Fruit fly (Drosophila melanogaster) whole organism, prepupa: ENCODE results near the gene CG16758.

Experiments used
- Blimp-1 ChIP-seq: fragments of 200-800 bp; sonication (Bioruptor generic); optimal IDR thresholded peaks from 3 replicates; lab custom pipeline; 2017; ENCODE audit warnings: missing biosample characterization, missing genetic modification characterization, mild to moderate bottlenecking, moderate library complexity, missing genetic modification reagents
- CG10631 ChIP-seq: fragments of 200-800 bp; sonication (Bioruptor generic); optimal IDR thresholded peaks from 2 replicates; lab custom pipeline; 2016; ENCODE audit warnings: missing biosample characterization, missing genetic modification characterization
- CG11294 ChIP-seq: fragments of 200-800 bp; sonication (Bioruptor generic); IDR thresholded peaks from 2 replicates; pipeline ENCODE4 v1.3.6; 2022; ENCODE audit warnings: missing biosample characterization, missing genetic modification characterization
- CG11762 ChIP-seq: fragments of 200-800 bp; sonication (Bioruptor generic); optimal IDR thresholded peaks from 3 replicates; lab custom pipeline; 2016; ENCODE audit warnings: missing biosample characterization, missing genetic modification characterization; ENCODE audit not compliant: insufficient read depth
- CG11902 ChIP-seq: fragments of 200-800 bp; sonication (Bioruptor generic); optimal IDR thresholded peaks from 3 replicates; lab custom pipeline; 2016; ENCODE audit warnings: missing biosample characterization, missing genetic modification characterization
- CG15336 ChIP-seq: fragments of 200-800 bp; sonication (Bioruptor generic); IDR thresholded peaks from 2 replicates; pipeline ENCODE4 v1.3.6; 2022; ENCODE audit warnings: missing biosample characterization, missing genetic modification characterization
- CG1621 ChIP-seq: fragments of 200-800 bp; sonication (Bioruptor generic); optimal IDR thresholded peaks from 3 replicates; lab custom pipeline; 2018; ENCODE audit warnings: missing biosample characterization, mild to moderate bottlenecking, missing genetic modification characterization
- CG16779 ChIP-seq: fragments of 200-800 bp; sonication (Bioruptor generic); optimal IDR thresholded peaks from 3 replicates; lab custom pipeline; 2017; ENCODE audit warnings: missing biosample characterization, mild to moderate bottlenecking, missing genetic modification characterization
- CG32006 ChIP-seq: fragments of 200-800 bp; sonication (Bioruptor generic); optimal IDR thresholded peaks from 3 replicates; lab custom pipeline; 2017; ENCODE audit warnings: missing biosample characterization, mild to moderate bottlenecking, missing genetic modification characterization
- CG3919 ChIP-seq: fragments of 200-800 bp; sonication (Bioruptor generic); optimal IDR thresholded peaks from 3 replicates; lab custom pipeline; 2016; ENCODE audit warnings: missing biosample characterization, missing genetic modification characterization
- CG4318 ChIP-seq: fragments of 200-800 bp; sonication (Bioruptor generic); optimal IDR thresholded peaks from 3 replicates; lab custom pipeline; 2017; ENCODE audit warnings: missing biosample characterization, mild to moderate bottlenecking, missing genetic modification characterization
- CG6808 ChIP-seq: fragments of 200-800 bp; sonication (Bioruptor generic); optimal IDR thresholded peaks from 3 replicates; lab custom pipeline; 2017; ENCODE audit warnings: missing biosample characterization, missing genetic modification characterization, mild to moderate bottlenecking, moderate library complexity, missing genetic modification reagents
- CG6854 ChIP-seq: fragments of 200-800 bp; sonication (Bioruptor generic); optimal IDR thresholded peaks from 2 replicates; lab custom pipeline; 2017; ENCODE audit warnings: missing biosample characterization, mild to moderate bottlenecking, missing genetic modification characterization
- CG7368 ChIP-seq: fragments of 200-800 bp; sonication (Bioruptor generic); optimal IDR thresholded peaks from 3 replicates; lab custom pipeline; 2016; ENCODE audit warnings: missing biosample characterization, missing genetic modification characterization
- CG8119 ChIP-seq: fragments of 200-800 bp; sonication (Bioruptor generic); IDR thresholded peaks from 3 replicates; pipeline ENCODE4 v1.3.6; 2022; ENCODE audit warnings: missing biosample characterization, missing genetic modification characterization
- CG8632 ChIP-seq: fragments of 200-800 bp; sonication (Bioruptor generic); optimal IDR thresholded peaks from 3 replicates; lab custom pipeline; 2016; ENCODE audit warnings: missing biosample characterization, missing genetic modification characterization
- CG9139 ChIP-seq: fragments of 200-800 bp; sonication (Bioruptor generic); optimal IDR thresholded peaks from 3 replicates; lab custom pipeline; 2017; ENCODE audit warnings: missing biosample characterization, mild to moderate bottlenecking, missing genetic modification characterization
- Eip75B ChIP-seq: fragments of 200-800 bp; sonication (Bioruptor generic); optimal IDR thresholded peaks from 3 replicates; lab custom pipeline; 2016; ENCODE audit warnings: missing biosample characterization, missing genetic modification characterization
- Eip78C ChIP-seq: fragments of 200-800 bp; sonication (Bioruptor generic); peaks from one replicate; lab custom pipeline; 2016; ENCODE audit warnings: missing biosample characterization, missing genetic modification characterization
- Eip93F ChIP-seq: fragments of 200-800 bp; sonication (Bioruptor generic); optimal IDR thresholded peaks from 2 replicates; lab custom pipeline; 2016; ENCODE audit warnings: missing biosample characterization, mild to moderate bottlenecking, missing genetic modification characterization
- Gug ChIP-seq: fragments of 200-800 bp; sonication (Bioruptor generic); IDR thresholded peaks from 2 replicates; pipeline ENCODE4 v1.3.6; 2022; ENCODE audit warnings: missing biosample characterization, missing genetic modification characterization
- Hr38 ChIP-seq: sonication (Bioruptor generic); optimal IDR thresholded peaks from 2 replicates; lab custom pipeline; 2016; ENCODE audit warnings: missing biosample characterization, missing genetic modification characterization
- Hr39 ChIP-seq: fragments of 200-800 bp; sonication (Bioruptor generic); optimal IDR thresholded peaks from 2 replicates; lab custom pipeline; 2016; ENCODE audit warnings: missing biosample characterization, missing genetic modification characterization
- Hr4 ChIP-seq: fragments of 200-800 bp; sonication (Bioruptor generic); optimal IDR thresholded peaks from 3 replicates; lab custom pipeline; 2016; ENCODE audit warnings: missing biosample characterization, missing genetic modification characterization
- Lpt ChIP-seq: fragments of 200-800 bp; sonication (Bioruptor generic); optimal IDR thresholded peaks from 3 replicates; lab custom pipeline; 2016; ENCODE audit warnings: missing biosample characterization, missing genetic modification characterization
- Met ChIP-seq: fragments of 200-800 bp; sonication (Bioruptor generic); optimal IDR thresholded peaks from 3 replicates; lab custom pipeline; 2016; ENCODE audit warnings: missing biosample characterization, missing genetic modification characterization
- OdsH ChIP-seq: fragments of 200-800 bp; sonication (Bioruptor generic); optimal IDR thresholded peaks from 3 replicates; lab custom pipeline; 2016; ENCODE audit warnings: missing biosample characterization, missing genetic modification characterization
- Smox ChIP-seq: fragments of 200-800 bp; sonication (Bioruptor generic); optimal IDR thresholded peaks from 3 replicates; lab custom pipeline; 2016; ENCODE audit warnings: missing biosample characterization, missing genetic modification characterization
- Sox102F ChIP-seq: fragments of 200-800 bp; sonication (Bioruptor generic); optimal IDR thresholded peaks from 2 replicates; lab custom pipeline; 2016; ENCODE audit warnings: missing biosample characterization, mild to moderate bottlenecking, missing genetic modification characterization
- Sox15 ChIP-seq: fragments of 200-800 bp; sonication (Bioruptor generic); optimal IDR thresholded peaks from 3 replicates; lab custom pipeline; 2016; ENCODE audit warnings: missing biosample characterization, missing genetic modification characterization
- achi ChIP-seq: fragments of 200-800 bp; sonication (Bioruptor generic); optimal IDR thresholded peaks from 3 replicates; lab custom pipeline; 2016; ENCODE audit warnings: missing biosample characterization, missing genetic modification characterization
- acj6 ChIP-seq: fragments of 200-800 bp; sonication (Bioruptor generic); optimal IDR thresholded peaks from 3 replicates; lab custom pipeline; 2016; ENCODE audit warnings: missing biosample characterization, missing genetic modification characterization
- cyc ChIP-seq: fragments of 200-800 bp; sonication (Bioruptor generic); optimal IDR thresholded peaks from 3 replicates; lab custom pipeline; 2016; ENCODE audit warnings: missing biosample characterization, missing genetic modification characterization
- dac ChIP-seq: fragments of 200-800 bp; sonication (Bioruptor generic); optimal IDR thresholded peaks from 2 replicates; lab custom pipeline; 2017; ENCODE audit warnings: missing biosample characterization, mild to moderate bottlenecking, missing genetic modification characterization
- dsx ChIP-seq: fragments of 200-800 bp; optimal IDR thresholded peaks from 3 replicates; lab custom pipeline; 2019; ENCODE audit warnings: missing biosample characterization, mild to moderate bottlenecking, missing genetic modification characterization, moderate library complexity; ENCODE audit not compliant: poor library complexity, severe bottlenecking
- eg ChIP-seq: fragments of 200-800 bp; sonication (Bioruptor generic); IDR thresholded peaks from 3 replicates; pipeline ENCODE4 v1.3.6; 2022; ENCODE audit warnings: missing biosample characterization, missing genetic modification characterization
- esn ChIP-seq: fragments of 200-800 bp; sonication (Bioruptor generic); optimal IDR thresholded peaks from 2 replicates; lab custom pipeline; 2016; ENCODE audit warnings: missing biosample characterization, mild to moderate bottlenecking, missing genetic modification characterization, moderate library complexity
- fd59A ChIP-seq: fragments of 200-800 bp; sonication (Bioruptor generic); optimal IDR thresholded peaks from 2 replicates; lab custom pipeline; 2017; ENCODE audit warnings: missing biosample characterization, mild to moderate bottlenecking, missing genetic modification characterization, missing genetic modification reagents
- fd85E ChIP-seq: fragments of 200-800 bp; sonication (Bioruptor generic); optimal IDR thresholded peaks from 3 replicates; lab custom pipeline; 2016; ENCODE audit warnings: missing biosample characterization, missing genetic modification characterization
- lz ChIP-seq: fragments of 200-800 bp; sonication (Bioruptor generic); optimal IDR thresholded peaks from 3 replicates; lab custom pipeline; 2016; ENCODE audit warnings: missing biosample characterization, missing genetic modification characterization
- net ChIP-seq: fragments of 200-800 bp; sonication (Bioruptor generic); optimal IDR thresholded peaks from 3 replicates; lab custom pipeline; 2016; ENCODE audit warnings: missing biosample characterization, missing genetic modification characterization
- pdm3 ChIP-seq: fragments of 200-800 bp; sonication (Bioruptor generic); optimal IDR thresholded peaks from 3 replicates; lab custom pipeline; 2016; ENCODE audit warnings: missing biosample characterization, missing genetic modification characterization
- spab ChIP-seq: fragments of 200-800 bp; sonication (Bioruptor generic); optimal IDR thresholded peaks from 2 replicates; lab custom pipeline; 2017; ENCODE audit warnings: missing biosample characterization, mild to moderate bottlenecking, missing genetic modification characterization, missing genetic modification reagents
- ss ChIP-seq, 2 experiments: fragments of 200-800 bp; sonication (Bioruptor generic); optimal IDR thresholded peaks; 2 replicates in 1 of 2; 3 replicates in 1 of 2; lab custom pipeline; 2017 to 2018; ENCODE audit warnings: mild to moderate bottlenecking in 2 of 2, missing biosample characterization in 2 of 2, missing genetic modification characterization in 2 of 2, moderate library complexity in 1 of 2
- svp ChIP-seq: fragments of 200-800 bp; sonication (Bioruptor generic); peaks from one replicate; lab custom pipeline; 2016; ENCODE audit warnings: missing biosample characterization, missing genetic modification characterization
- topi ChIP-seq: fragments of 200-800 bp; sonication (Bioruptor generic); optimal IDR thresholded peaks from 3 replicates; lab custom pipeline; 2016; ENCODE audit warnings: missing biosample characterization, missing genetic modification characterization
- vri ChIP-seq: fragments of 200-800 bp; sonication (Bioruptor generic); optimal IDR thresholded peaks from 3 replicates; lab custom pipeline; 2016; ENCODE audit warnings: missing biosample characterization, mild to moderate bottlenecking, missing genetic modification characterization

The CG16758 gene

dm6 chr3L:2503465-2503864, at the start of gene CG16758:
TSS of gene CG16758 (minus strand) at chr3L:2503606.
- TF ChIP-seq svp (GFP tag; lab: Kevin White, UChicago) (peak; percentile 75), ss (GFP tag; optimal IDR thresholded peaks at IDR 0.05; lab: Kevin White, UChicago) (no peak), vri (GFP tag; lab: Kevin White, UChicago) (peak; percentile 16), Sox15 (GFP tag; lab: Kevin White, UChicago) (no peak), Hr4 (GFP tag; lab: Kevin White, UChicago) (no peak)

DNA sequence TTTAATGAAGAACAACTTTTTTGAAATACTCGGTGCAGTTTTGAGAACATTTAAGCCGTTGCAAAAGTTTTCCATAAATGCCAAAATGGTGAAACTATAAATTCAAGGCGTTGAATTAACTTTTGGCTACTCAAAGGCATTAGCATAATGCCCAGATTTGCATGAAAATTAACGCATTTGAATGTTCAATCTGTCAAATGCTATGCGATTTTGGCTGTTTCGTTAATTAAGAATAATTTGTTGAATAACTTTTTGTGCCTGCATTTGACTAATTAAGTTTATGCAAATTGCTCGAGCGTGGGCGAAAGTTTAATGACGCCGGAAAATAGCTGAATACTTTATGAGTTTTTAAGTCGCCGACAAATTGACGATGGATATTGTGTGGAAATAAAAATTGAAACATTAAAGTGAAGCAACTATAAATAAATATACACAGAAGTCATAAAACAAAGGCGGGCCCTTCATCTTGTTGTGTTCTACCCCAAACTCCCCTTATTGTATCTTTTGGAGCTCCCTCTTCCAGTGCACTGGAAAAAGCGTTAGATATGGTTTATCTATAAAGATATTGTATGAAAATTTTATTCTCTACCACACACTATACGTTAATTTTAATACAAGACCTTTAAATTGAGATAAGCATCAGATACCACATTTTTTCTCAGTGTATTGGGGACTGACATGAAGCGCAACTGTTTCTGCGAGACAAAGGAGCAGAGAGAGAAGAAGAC, 48.9 kb upstream of the CG16758 start:
- TF ChIP-seq Eip75B (peak; percentile 93), CG8119 (peak; percentile 67), eg (GFP tag; lab: Robert Waterston, UW) (peak; percentile 84), CG11762 (GFP tag; lab: Kevin White, UChicago) (peak; percentile 82), Hr4 (GFP tag; lab: Kevin White, UChicago) (peak; percentile 79), CG6854 (peak; percentile 74), cyc (GFP tag; lab: Kevin White, UChicago) (peak; percentile 94), Sox102F (peak; percentile 96), Hr39 (GFP tag; lab: Kevin White, UChicago) (peak; percentile 95), CG8632 (GFP tag; lab: Kevin White, UChicago) (peak; percentile 97), CG7368 (GFP tag; lab: Kevin White, UChicago) (peak; percentile 93), fd59A (GFP tag; lab: Kevin White, UChicago) (peak; percentile 90), CG9139 (GFP tag; lab: Kevin White, UChicago) (peak; percentile 93), CG32006 (GFP tag; lab: Kevin White, UChicago) (peak; percentile 74), pdm3 (peak; percentile 96), esn (peak; percentile 96), fd85E (peak; percentile 82), Sox15 (GFP tag; lab: Kevin White, UChicago) (peak; percentile 92), Gug (GFP tag; lab: Robert Waterston, UW) (peak; percentile 75), lz (peak; percentile 95), CG11902 (GFP tag; lab: Kevin White, UChicago) (peak; percentile 92), CG3919 (GFP tag; lab: Kevin White, UChicago) (peak; percentile 96), net (peak; percentile 94), vri (GFP tag; lab: Kevin White, UChicago) (peak; percentile 77), Met (peak; percentile 95), CG10631 (GFP tag; lab: Kevin White, UChicago) (peak; percentile 94), dsx (GFP tag; lab: Kevin White, UChicago) (peak; percentile 97), svp (GFP tag; lab: Kevin White, UChicago) (peak; percentile 97), spab (GFP tag; lab: Kevin White, UChicago) (peak; percentile 91), CG1621 (peak; percentile 93), CG11294 (GFP tag; lab: Robert Waterston, UW) (peak; percentile 19; the same call in 1 of the 2 replicates), CG15336 (GFP tag; lab: Robert Waterston, UW) (peak; percentile 77), Lpt (GFP tag; lab: Kevin White, UChicago) (peak; percentile 65), Eip78C (peak; percentile 99), CG4318 (GFP tag; lab: Kevin White, UChicago) (peak; percentile 55), Eip93F (GFP tag; lab: Kevin White, UChicago) (peak; percentile 91), acj6 (GFP tag; lab: Kevin White, UChicago) (peak; percentile 92), dac (no peak), topi (GFP tag; lab: Kevin White, UChicago) (peak; percentile 96), CG6808 (GFP tag; lab: Kevin White, UChicago) (peak; percentile 91), Hr38 (GFP tag; lab: Kevin White, UChicago) (no peak), Smox (GFP tag; lab: Kevin White, UChicago) (peak; percentile 94), CG16779 (peak; percentile 90), Blimp-1 (GFP tag; lab: Kevin White, UChicago) (peak; percentile 54), OdsH (GFP tag; lab: Kevin White, UChicago) (peak; percentile 91), ss (GFP tag; optimal IDR thresholded peaks at IDR 0.05; lab: Kevin White, UChicago) (peak; percentile 86 to 96), achi (GFP tag; lab: Kevin White, UChicago) (peak; percentile 90)
